Worm (Caenorhabditis elegans) whole organism, L2 larva: Measurements from ENCODE around the gene W03H9.1.

Experiments used
- F13H6.1 ChIP-seq: sonication (generic microtip); optimal IDR thresholded peaks from 2 replicates; lab custom pipeline; 2016; ENCODE audit warnings: missing genetic modification characterization, missing compliant biosample characterization
- aly-2 ChIP-seq: fragments of 150-350 bp; optimal IDR thresholded peaks from 2 replicates; lab custom pipeline; 2014; ENCODE audit warnings: missing biosample characterization, missing genetic modification characterization
- ama-1 ChIP-seq: fragments of 150-350 bp; optimal IDR thresholded peaks from 2 replicates; lab custom pipeline; 2018; ENCODE audit warnings: inconsistent platforms
- fos-1 ChIP-seq: fragments of 150-350 bp; optimal IDR thresholded peaks from 2 replicates; lab custom pipeline; 2014; ENCODE audit warnings: missing biosample characterization, missing genetic modification characterization
- lin-13 ChIP-seq: fragments of 150-350 bp; optimal IDR thresholded peaks from 2 replicates; lab custom pipeline; 2014; ENCODE audit warnings: missing biosample characterization, missing genetic modification reagents, missing genetic modification characterization
- lin-39 ChIP-seq: fragments of 150-350 bp; optimal IDR thresholded peaks from 2 replicates; lab custom pipeline; 2014; ENCODE audit warnings: missing biosample characterization, missing genetic modification reagents, missing genetic modification characterization
- nhr-10 ChIP-seq: sonication (generic microtip); optimal IDR thresholded peaks from 2 replicates; lab custom pipeline; 2017; ENCODE audit warnings: missing biosample characterization, missing genetic modification characterization
- nhr-11 ChIP-seq: fragments of 150-350 bp; optimal IDR thresholded peaks from 2 replicates; lab custom pipeline; 2014; ENCODE audit warnings: missing biosample characterization, missing genetic modification characterization
- nhr-12 ChIP-seq: fragments of 150-350 bp; optimal IDR thresholded peaks from 2 replicates; lab custom pipeline; 2014; ENCODE audit warnings: missing biosample characterization, missing genetic modification characterization
- nhr-25 ChIP-seq: fragments of 150-350 bp; sonication (generic microtip); optimal IDR thresholded peaks from 3 replicates; lab custom pipeline; 2014; ENCODE audit warnings: missing biosample characterization, missing genetic modification characterization
- sma-9 ChIP-seq, 2 experiments: fragments of 150-350 bp in 1 of 2; sonication (generic microtip) in 1 of 2; optimal IDR thresholded peaks; 2 replicates each; lab custom pipeline; 2014 to 2016; ENCODE audit warnings: missing genetic modification characterization in 2 of 2, mild to moderate bottlenecking in 1 of 2, missing biosample characterization in 1 of 2, missing compliant biosample characterization in 1 of 2, missing genetic modification reagents in 1 of 2, moderate library complexity in 1 of 2
- unc-39 ChIP-seq: fragments of 150-350 bp; optimal IDR thresholded peaks from 2 replicates; lab custom pipeline; 2014; ENCODE audit warnings: missing biosample characterization, missing genetic modification characterization
- zag-1 ChIP-seq: fragments of 150-350 bp; optimal IDR thresholded peaks from 2 replicates; lab custom pipeline; 2014; ENCODE audit warnings: missing biosample characterization, missing genetic modification characterization
- ztf-11 ChIP-seq: sonication (generic microtip); optimal IDR thresholded peaks from 2 replicates; lab custom pipeline; 2017; ENCODE audit warnings: missing biosample characterization, missing genetic modification characterization

- TF ChIP-seq ztf-11 (tag; lab: Kevin White, UChicago): no peak
- no peak for TF ChIP-seq lin-39 (tag; lab: Kevin White, UChicago)
- no peak for TF ChIP-seq aly-2 (tag; lab: Kevin White, UChicago)
- no peak for TF ChIP-seq nhr-11 (tag; lab: Kevin White, UChicago)
- TF ChIP-seq unc-39 (tag; lab: Kevin White, UChicago): no peak
- TF ChIP-seq F13H6.1: no peak
- TF ChIP-seq ama-1 (lab: Kevin White, UChicago): no peak
- TF ChIP-seq fos-1 (tag; lab: Kevin White, UChicago): no peak
- TF ChIP-seq sma-9 (GFP tag; optimal IDR thresholded peaks at IDR 0.05; lab: Kevin White, UChicago): no peak
- TF ChIP-seq sma-9 (tag; optimal IDR thresholded peaks at IDR 0.05; lab: Kevin White, UChicago): no peak
- TF ChIP-seq zag-1 (tag; lab: Kevin White, UChicago): no peak
- TF ChIP-seq nhr-10 (tag; lab: Kevin White, UChicago): no peak
- no peak for TF ChIP-seq lin-13
- TF ChIP-seq nhr-12 (tag; lab: Kevin White, UChicago): no peak
- no peak for TF ChIP-seq nhr-25 (tag; lab: Kevin White, UChicago)
Measured at ce11 chrII:14097518-14097917, 52.4 kb downstream of the W03H9.1 start, which contains the start of gene Y39G8C.2.
